Worm (Caenorhabditis elegans) whole organism, L1 larva: ENCODE measurements around the gene Y38E10A.33.

ENCODE experiments used
- C34B4.2 ChIP-seq: sonication (generic microtip); optimal IDR thresholded peaks from 2 replicates; lab custom pipeline; 2017; ENCODE audit warnings: mild to moderate bottlenecking, missing genetic modification characterization, missing compliant biosample characterization
- Y116A8C.19 ChIP-seq: sonication (generic microtip); optimal IDR thresholded peaks from 2 replicates; lab custom pipeline; 2016; ENCODE audit warnings: missing compliant biosample characterization, missing genetic modification characterization, borderline replicate concordance
- ama-1 ChIP-seq: fragments of 150-350 bp; optimal IDR thresholded peaks from 2 replicates; lab custom pipeline; 2014
- ceh-8 ChIP-seq: fragments of 200-800 bp; sonication (Bioruptor generic); optimal IDR thresholded peaks from 2 replicates; lab custom pipeline; 2018; ENCODE audit warnings: mild to moderate bottlenecking, missing genetic modification characterization, moderate library complexity, missing compliant biosample characterization
- dpl-1 ChIP-seq, 3 experiments: fragments of 150-350 bp in 2 of 3; sonication (generic microtip) in 1 of 3; optimal IDR thresholded peaks; 2 replicates each; lab custom pipeline; 2014 to 2017; ENCODE audit warnings: missing biosample characterization in 3 of 3, missing genetic modification characterization in 3 of 3, missing genetic modification reagents in 3 of 3
- dsc-1 ChIP-seq: sonication (generic microtip); optimal IDR thresholded peaks from 2 replicates; lab custom pipeline; 2016; ENCODE audit warnings: mild to moderate bottlenecking, missing genetic modification characterization, missing compliant biosample characterization
- efl-1 ChIP-seq, 4 experiments: fragments of 150-350 bp; optimal IDR thresholded peaks in 3 of 4; peaks in 1 of 4; 1 replicate in 1 of 4; 2 replicates in 3 of 4; lab custom pipeline; 2014; ENCODE audit warnings: missing biosample characterization in 2 of 4, missing genetic modification characterization in 2 of 4, missing genetic modification reagents in 2 of 4
- egl-13 ChIP-seq: sonication (generic microtip); optimal IDR thresholded peaks from 2 replicates; lab custom pipeline; 2016; ENCODE audit warnings: missing genotype, missing genetic modification reagents, missing genetic modification characterization, missing compliant biosample characterization
- egl-27 ChIP-seq, 2 experiments: fragments of 150-350 bp in 1 of 2; sonication (generic microtip); optimal IDR thresholded peaks; 3 replicates each; lab custom pipeline; 2017 to 2018; ENCODE audit warnings: missing biosample characterization in 2 of 2, missing genetic modification characterization in 2 of 2, missing genetic modification reagents in 2 of 2
- elt-2 ChIP-seq: sonication (generic microtip); optimal IDR thresholded peaks from 2 replicates; lab custom pipeline; 2016; ENCODE audit warnings: missing genetic modification characterization, mild to moderate bottlenecking, inconsistent platforms, missing compliant biosample characterization, missing genetic modification reagents
- elt-3 ChIP-seq, 6 experiments: fragments of 150-350 bp in 1 of 6; sonication (generic microtip); optimal IDR thresholded peaks; 2 replicates each; lab custom pipeline; 2017 to 2018; ENCODE audit warnings: missing biosample characterization in 6 of 6, missing genetic modification characterization in 6 of 6, inconsistent platforms in 1 of 6
- fkh-4 ChIP-seq: sonication (generic microtip); optimal IDR thresholded peaks from 2 replicates; lab custom pipeline; 2016; ENCODE audit warnings: missing compliant biosample characterization, missing genetic modification characterization, borderline replicate concordance
- fkh-8 ChIP-seq: sonication (generic microtip); optimal IDR thresholded peaks from 2 replicates; lab custom pipeline; 2016; ENCODE audit warnings: mild to moderate bottlenecking, missing genetic modification characterization, missing compliant biosample characterization
- hlh-4 ChIP-seq: sonication (generic microtip); optimal IDR thresholded peaks from 2 replicates; lab custom pipeline; 2016; ENCODE audit warnings: mild to moderate bottlenecking, missing genetic modification characterization, missing compliant biosample characterization
- jun-1 ChIP-seq: fragments of 150-350 bp; optimal IDR thresholded peaks from 2 replicates; lab custom pipeline; 2014; ENCODE audit warnings: missing biosample characterization, missing genetic modification reagents, missing genetic modification characterization
- lin-14 ChIP-seq: fragments of 200-800 bp; sonication (Bioruptor generic); optimal IDR thresholded peaks from 2 replicates; lab custom pipeline; 2018; ENCODE audit warnings: mild to moderate bottlenecking, missing genetic modification characterization, moderate library complexity, missing compliant biosample characterization
- lin-35 ChIP-seq, 2 experiments: fragments of 150-350 bp; optimal IDR thresholded peaks; 2 replicates each; lab custom pipeline; 2014; ENCODE audit warnings: missing biosample characterization in 2 of 2, missing genetic modification characterization in 2 of 2, missing genetic modification reagents in 2 of 2
- lir-3 ChIP-seq: sonication (generic microtip); optimal IDR thresholded peaks from 2 replicates; lab custom pipeline; 2016; ENCODE audit warnings: mild to moderate bottlenecking, missing genetic modification characterization, moderate library complexity, missing compliant biosample characterization; ENCODE audit not compliant: poor library complexity
- lsy-2 ChIP-seq, 2 experiments: fragments of 150-350 bp; optimal IDR thresholded peaks; 2 replicates each; lab custom pipeline; 2014; ENCODE audit warnings: missing biosample characterization in 2 of 2, missing genetic modification characterization in 2 of 2
- mdl-1 ChIP-seq, 2 experiments: fragments of 150-350 bp; optimal IDR thresholded peaks; 2 replicates each; lab custom pipeline; 2014 to 2017; ENCODE audit warnings: missing biosample characterization in 2 of 2, missing genetic modification characterization in 2 of 2, inconsistent platforms in 1 of 2
- mep-1 ChIP-seq: fragments of 150-350 bp; optimal IDR thresholded peaks from 2 replicates; lab custom pipeline; 2014; ENCODE audit warnings: missing biosample characterization, missing genetic modification characterization
- nhr-12 ChIP-seq: sonication (generic microtip); optimal IDR thresholded peaks from 2 replicates; lab custom pipeline; 2017; ENCODE audit warnings: missing biosample characterization, missing genetic modification characterization
- nhr-19 ChIP-seq: fragments of 200-800 bp; sonication (Bioruptor generic); conservative IDR thresholded peaks from 2 replicates; pipeline ENCODE4 v1.3.6; 2022; ENCODE audit warnings: missing genetic modification characterization, missing compliant biosample characterization
- nhr-237 ChIP-seq: fragments of 150-350 bp; optimal IDR thresholded peaks from 2 replicates; lab custom pipeline; 2014; ENCODE audit warnings: missing biosample characterization, missing genetic modification characterization
- nhr-71 ChIP-seq: sonication (generic microtip); optimal IDR thresholded peaks from 2 replicates; lab custom pipeline; 2016; ENCODE audit warnings: mild to moderate bottlenecking, missing genetic modification characterization, moderate library complexity, missing compliant biosample characterization
- nhr-76 ChIP-seq: sonication (generic microtip); optimal IDR thresholded peaks from 2 replicates; lab custom pipeline; 2017; ENCODE audit warnings: missing biosample characterization, missing genetic modification characterization
- nhr-77 ChIP-seq: fragments of 150-350 bp; optimal IDR thresholded peaks from 2 replicates; lab custom pipeline; 2014; ENCODE audit warnings: missing biosample characterization, missing genetic modification characterization
- pax-3 ChIP-seq: fragments of 200-800 bp; sonication (Bioruptor generic); optimal IDR thresholded peaks from 2 replicates; lab custom pipeline; 2018; ENCODE audit warnings: mild to moderate bottlenecking, missing genetic modification characterization, moderate library complexity, missing compliant biosample characterization
- snpc-4 ChIP-seq: fragments of 150-350 bp; optimal IDR thresholded peaks from 2 replicates; lab custom pipeline; 2014; ENCODE audit warnings: missing biosample characterization, missing genetic modification characterization
- sptf-1 ChIP-seq: fragments of 150-350 bp; optimal IDR thresholded peaks from 2 replicates; lab custom pipeline; 2014; ENCODE audit warnings: missing biosample characterization, missing genetic modification characterization
- sup-37 ChIP-seq: fragments of 200-800 bp; sonication (Bioruptor generic); optimal IDR thresholded peaks from 2 replicates; lab custom pipeline; 2018; ENCODE audit warnings: mild to moderate bottlenecking, missing genetic modification characterization, missing compliant biosample characterization
- tbx-2 ChIP-seq: sonication (generic microtip); optimal IDR thresholded peaks from 2 replicates; lab custom pipeline; 2016; ENCODE audit warnings: missing genetic modification characterization, missing compliant biosample characterization
- tlp-1 ChIP-seq: fragments of 150-350 bp; optimal IDR thresholded peaks from 2 replicates; lab custom pipeline; 2014; ENCODE audit warnings: missing biosample characterization, missing genetic modification characterization
- unc-130 ChIP-seq: fragments of 150-350 bp; optimal IDR thresholded peaks from 2 replicates; lab custom pipeline; 2017; ENCODE audit warnings: missing biosample characterization, missing genetic modification characterization, inconsistent platforms
- unc-30 ChIP-seq: sonication (generic microtip); optimal IDR thresholded peaks from 2 replicates; lab custom pipeline; 2017; ENCODE audit warnings: missing biosample characterization, missing genetic modification characterization
- unc-98 ChIP-seq: fragments of 200-800 bp; sonication (Bioruptor generic); IDR thresholded peaks from 2 replicates; pipeline ENCODE4 v1.3.6; 2022; ENCODE audit warnings: missing genetic modification characterization, missing compliant biosample characterization
- vab-15 ChIP-seq: sonication (generic microtip); optimal IDR thresholded peaks from 2 replicates; lab custom pipeline; 2017; ENCODE audit warnings: missing genotype, mild to moderate bottlenecking, missing genetic modification characterization, missing compliant biosample characterization
- zip-4 ChIP-seq: fragments of 200-800 bp; sonication (Bioruptor generic); optimal IDR thresholded peaks from 2 replicates; lab custom pipeline; 2018; ENCODE audit warnings: mild to moderate bottlenecking, missing genetic modification characterization, moderate library complexity, missing compliant biosample characterization

Gene Y38E10A.33

ce11 chrII:12668874-12669273 lies 10.6 kb downstream of the Y38E10A.33 start (continued):
- no peak for TF ChIP-seq zip-4
- no peak for TF ChIP-seq elt-2 (tag; lab: Kevin White, UChicago)
- no peak for TF ChIP-seq lir-3 (tag; lab: Kevin White, UChicago)
- TF ChIP-seq tlp-1 (tag; lab: Kevin White, UChicago), result no peak
- no peak for TF ChIP-seq nhr-76 (tag; lab: Kevin White, UChicago)
- TF ChIP-seq unc-98 (GFP tag; lab: Robert Waterston, UW), result no peak
- no peak for TF ChIP-seq snpc-4 (tag; lab: Kevin White, UChicago)

ce11 chrII:12668148-12668547 lies 11.3 kb downstream of the Y38E10A.33 start:
- TF ChIP-seq efl-1 (optimal IDR thresholded peaks at IDR 0.05; lab: Kevin White, UChicago) (no peak), efl-1 (GFP tag; optimal IDR thresholded peaks at IDR 0.05 in 1 of 2; lab: Kevin White, UChicago) (peak in 1 of 2 experiments; percentile 10), nhr-19 (GFP tag; lab: Robert Waterston, UW) (no peak)
- TF ChIP-seq, all 84 proteins: peak for 1

ce11 chrII:12666042-12666441 lies 13.4 kb downstream of the Y38E10A.33 start:
- TF ChIP-seq efl-1 (optimal IDR thresholded peaks at IDR 0.05; lab: Kevin White, UChicago), result no peak
- TF ChIP-seq efl-1 (GFP tag; optimal IDR thresholded peaks at IDR 0.05 in 1 of 2; lab: Kevin White, UChicago), result peak in 1 of 2 experiments; percentile 28
- peak; percentile 3 for TF ChIP-seq fkh-8 (tag; lab: Kevin White, UChicago)
- no peak for TF ChIP-seq nhr-12 (tag; lab: Kevin White, UChicago)

ce11 chrII:12665019-12665418 lies 14.4 kb downstream of the Y38E10A.33 start:
- no peak for TF ChIP-seq zip-4
- no peak for TF ChIP-seq sptf-1 (tag; lab: Kevin White, UChicago)
- peak; percentile 25 for TF ChIP-seq tbx-2 (tag; lab: Kevin White, UChicago)
- TF ChIP-seq fkh-8 (tag; lab: Kevin White, UChicago), result peak; percentile 9
- no peak for TF ChIP-seq nhr-237 (tag; lab: Kevin White, UChicago)
- peak; percentile 67 for TF ChIP-seq dsc-1 (tag; lab: Kevin White, UChicago)
- TF ChIP-seq ceh-8 (GFP tag; lab: Kevin White, UChicago), result peak; percentile 44
- TF ChIP-seq jun-1 (tag; lab: Kevin White, UChicago), result no peak
- TF ChIP-seq fkh-4 (tag; lab: Kevin White, UChicago), result no peak
- no peak for TF ChIP-seq ama-1 (lab: Kevin White, UChicago)
- no peak for TF ChIP-seq unc-130 (tag; lab: Kevin White, UChicago)
- TF ChIP-seq elt-3 (tag; optimal IDR thresholded peaks at IDR 0.05; lab: Kevin White, UChicago), result no peak
- no peak for TF ChIP-seq Y116A8C.19 (tag; lab: Kevin White, UChicago)
- TF ChIP-seq egl-27 (tag; optimal IDR thresholded peaks at IDR 0.05; lab: Kevin White, UChicago), result no peak
- peak in 1 of 2 experiments; percentile 7 for TF ChIP-seq efl-1 (optimal IDR thresholded peaks at IDR 0.05; lab: Kevin White, UChicago)
- peak in 1 of 2 experiments; percentile 74 for TF ChIP-seq efl-1 (GFP tag; optimal IDR thresholded peaks at IDR 0.05 in 1 of 2; lab: Kevin White, UChicago)
- peak; percentile 4 for TF ChIP-seq nhr-71 (tag; lab: Kevin White, UChicago)
- TF ChIP-seq lin-14 (GFP tag; lab: Kevin White, UChicago), result peak; percentile 74

ce11 chrII:12661930-12662329 lies 17.5 kb downstream of the Y38E10A.33 start:
- TF ChIP-seq lin-14 (GFP tag; lab: Kevin White, UChicago) (peak; percentile 49), pax-3 (no peak)

- TF ChIP-seq lsy-2 (tag; optimal IDR thresholded peaks at IDR 0.05; lab: Kevin White, UChicago), result peak; percentile 31 to 46
- peak in 1 of 2 experiments; percentile 13 for TF ChIP-seq lin-35 (GFP tag; optimal IDR thresholded peaks at IDR 0.05; lab: Kevin White, UChicago)
- TF ChIP-seq mdl-1 (tag; optimal IDR thresholded peaks at IDR 0.05; lab: Kevin White, UChicago), result peak in 1 of 2 experiments; percentile 1
- no peak for TF ChIP-seq hlh-4 (tag; lab: Kevin White, UChicago)
- TF ChIP-seq egl-13 (tag; lab: Kevin White, UChicago), result no peak
- TF ChIP-seq mep-1 (tag; lab: Kevin White, UChicago), result peak; percentile 18
- TF ChIP-seq zip-4, result no peak
- TF ChIP-seq nhr-77 (tag; lab: Kevin White, UChicago), result no peak
- no peak for TF ChIP-seq nhr-237 (tag; lab: Kevin White, UChicago)
- peak; percentile 16 for TF ChIP-seq fkh-8 (tag; lab: Kevin White, UChicago)
- TF ChIP-seq vab-15 (tag; lab: Kevin White, UChicago), result no peak
- TF ChIP-seq unc-30 (tag; lab: Kevin White, UChicago), result no peak
- peak in 2 of 3 experiments; percentile 13 to 29 for TF ChIP-seq dpl-1 (GFP tag; optimal IDR thresholded peaks at IDR 0.05; lab: Kevin White, UChicago)
- TF ChIP-seq efl-1 (optimal IDR thresholded peaks at IDR 0.05; lab: Kevin White, UChicago), result peak; percentile 12 to 38
- TF ChIP-seq efl-1 (GFP tag; optimal IDR thresholded peaks at IDR 0.05 in 1 of 2; lab: Kevin White, UChicago), result peak in 1 of 2 experiments; percentile 22
- TF ChIP-seq ceh-8 (GFP tag; lab: Kevin White, UChicago), result no peak
- TF ChIP-seq C34B4.2 (tag; lab: Kevin White, UChicago), result no peak
- no peak for TF ChIP-seq sup-37 (GFP tag; lab: Kevin White, UChicago)
- TF ChIP-seq lin-14 (GFP tag; lab: Kevin White, UChicago), result peak; percentile 90
Observed at ce11 chrII:12659676-12660371, 19.6 kb downstream of the Y38E10A.33 start.
